Fruit fly (Drosophila melanogaster): ENCODE measurements around the gene CG31816.

- TF ChIP-seq CG4496 (GFP tag; IDR thresholded peaks at IDR 0.05) (peak; percentile 76), Pif1A (GFP tag; optimal IDR thresholded peaks at IDR 0.05) (no peak), D1 (tag; optimal IDR thresholded peaks at IDR 0.05) (no peak), Snoo (tag; optimal IDR thresholded peaks at IDR 0.05) (no peak), CG12605 (GFP tag; IDR thresholded peaks at IDR 0.05) (peak; percentile 84), EcR (GFP tag; optimal IDR thresholded peaks at IDR 0.05) (peak; percentile 20), CG13204 (GFP tag; optimal IDR thresholded peaks at IDR 0.05) (peak; percentile 40), fd96Ca (GFP tag; IDR thresholded peaks at IDR 0.05) (peak; percentile 88), gl (tag; optimal IDR thresholded peaks at IDR 0.05) (peak; percentile 49), CG32121 (GFP tag; IDR thresholded peaks at IDR 0.05) (peak; percentile 68), Ets98B (GFP tag; IDR thresholded peaks at IDR 0.05) (peak; percentile 77), CG10348 (GFP tag; IDR thresholded peaks at IDR 0.05) (no peak)
Observed at dm6 chr2L:16534174-16534835, 8.0 kb upstream of the CG31816 start.
